Worm (Caenorhabditis elegans): Measurements from ENCODE around the gene Y2H9A.4.

DNA sequence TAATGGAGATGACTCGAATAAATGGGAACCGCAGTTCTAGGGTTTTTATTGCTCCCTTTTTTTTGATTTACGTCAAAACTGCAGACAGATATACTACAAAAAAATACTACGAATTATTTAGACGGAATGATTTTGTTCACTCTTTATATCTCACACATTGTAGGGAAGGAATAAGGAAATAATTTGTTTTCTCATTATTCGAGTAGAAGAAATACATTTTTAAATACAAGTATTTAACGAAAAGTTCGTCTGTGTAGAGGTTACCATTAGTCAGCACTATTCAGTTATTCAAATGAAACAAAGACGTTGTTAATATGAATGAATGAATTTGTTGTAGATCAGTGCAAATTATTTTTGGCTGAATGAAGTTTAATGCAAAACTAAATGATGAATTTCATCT, 18.9 kb upstream of the Y2H9A.4 start, which contains the start of gene srd-18:
- TF ChIP-seq efl-3 (GFP tag; optimal IDR thresholded peaks at IDR 0.05) (no peak), nhr-11 (tag; optimal IDR thresholded peaks at IDR 0.05) (no peak), hpl-2 (GFP tag; optimal IDR thresholded peaks at IDR 0.05) (no peak), F16B12.6 (tag; optimal IDR thresholded peaks at IDR 0.05) (no peak), sptf-1 (tag; optimal IDR thresholded peaks at IDR 0.05) (no peak), ztf-11 (tag; optimal IDR thresholded peaks at IDR 0.05) (no peak), blmp-1 (tag; optimal IDR thresholded peaks at IDR 0.05) (no peak), ceh-82 (tag; optimal IDR thresholded peaks at IDR 0.05) (no peak), lin-39 (tag; optimal IDR thresholded peaks at IDR 0.05) (no peak)
